Fruit fly (Drosophila melanogaster): ENCODE results near the gene CG15130.

The CG15130 gene

DNA sequence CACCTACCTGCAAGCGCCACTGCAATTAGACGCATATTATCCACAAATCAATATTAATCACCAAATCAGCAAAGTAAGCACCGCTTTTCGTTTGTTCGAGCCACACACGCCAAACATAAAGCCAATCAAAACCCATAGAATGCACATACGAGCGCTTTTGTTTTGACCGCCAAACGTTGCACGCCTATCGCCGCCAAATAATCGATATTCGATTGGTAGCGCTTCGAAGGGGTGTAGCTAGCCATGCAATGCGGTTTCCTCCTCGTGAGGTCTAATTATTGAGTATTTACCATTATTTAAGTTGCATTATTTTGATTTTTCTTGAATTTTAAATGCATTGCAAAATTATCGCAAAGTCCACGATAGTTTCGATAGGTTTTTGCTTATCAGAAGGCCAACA is 2.9 kb upstream of the CG15130 start (continued):
- TF ChIP-seq amos (GFP tag; IDR thresholded peaks at IDR 0.05; ENCODE audit: partially characterized antibody) (peak; percentile 51; the same call in 1 of the 2 replicates), CG7839 (tag; optimal IDR thresholded peaks at IDR 0.05) (no peak), CG34224 (GFP tag; IDR thresholded peaks at IDR 0.05; ENCODE audit: partially characterized antibody) (peak; percentile 72), CG10274 (GFP tag; optimal IDR thresholded peaks at IDR 0.05) (no peak), CG12104 (GFP tag; optimal IDR thresholded peaks at IDR 0.05) (no peak), slou (GFP tag; optimal IDR thresholded peaks at IDR 0.05) (no peak), seq (GFP tag; IDR thresholded peaks at IDR 0.05) (no peak), CG11504 (tag; optimal IDR thresholded peaks at IDR 0.05) (no peak), nerfin-2 (GFP tag; IDR thresholded peaks at IDR 0.05; ENCODE audit: partially characterized antibody) (peak; percentile 89)

DNA sequence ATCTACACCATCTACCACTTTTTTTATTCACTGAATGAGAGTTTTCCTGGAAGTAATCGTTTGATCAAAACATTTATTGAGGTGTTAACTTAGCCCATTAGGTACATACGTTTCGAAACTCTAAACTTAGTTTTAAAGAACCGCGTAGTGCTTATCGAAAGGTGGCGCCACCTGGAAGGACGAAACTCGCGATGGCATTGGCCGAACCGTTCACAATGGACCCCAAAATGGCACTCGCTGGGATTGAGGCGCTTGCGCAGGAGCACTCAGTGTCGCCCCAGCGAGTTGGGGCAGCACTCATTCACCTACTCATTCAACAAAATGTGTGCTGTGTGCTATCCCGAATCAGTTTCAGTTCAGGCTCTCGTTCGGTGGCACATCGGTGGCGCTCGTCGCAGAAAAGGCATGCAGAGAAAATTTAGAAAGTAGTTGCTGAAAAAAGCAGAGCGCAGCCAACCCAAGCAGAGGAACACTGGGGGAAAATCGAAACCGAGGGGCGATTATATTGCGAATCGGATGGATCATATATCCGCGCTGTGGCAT is 1.5 kb upstream of the CG15130 start, which contains the start of gene CG31688:
Gene CG31688, plus strand, starts transcription at position 346 of the 543 bp plus-strand sequence.
- TF ChIP-seq pzg (GFP tag; optimal IDR thresholded peaks at IDR 0.05) (peak; percentile 60), Sry-δ (GFP tag; optimal IDR thresholded peaks at IDR 0.05) (peak; percentile 22), bowl (GFP tag; IDR thresholded peaks at IDR 0.05) (no peak), CG11456 (GFP tag; IDR thresholded peaks at IDR 0.05) (0 out of 3 replicates have a peak, but pooled peaks have one; percentile 18), CG13894 (tag; optimal IDR thresholded peaks at IDR 0.05) (peak; percentile 72), Med (GFP tag) (peak; percentile 59), chinmo (GFP tag; IDR thresholded peaks at IDR 0.05; ENCODE audit: partially characterized antibody) (0 out of 4 replicates have a peak, but pooled peaks have one; percentile 61), Deaf1 (tag; optimal IDR thresholded peaks at IDR 0.05) (peak; percentile 72), CG11695 (GFP tag; IDR thresholded peaks at IDR 0.05) (no peak), CG6765 (GFP tag; optimal IDR thresholded peaks at IDR 0.05) (no peak), Dp (GFP tag; optimal IDR thresholded peaks at IDR 0.05) (peak; percentile 64), Spps (tag; optimal IDR thresholded peaks at IDR 0.05) (no peak), BEAF-32 (GFP tag; optimal IDR thresholded peaks at IDR 0.05) (peak; percentile 15), yki (optimal IDR thresholded peaks at IDR 0.05) (no peak), CG15514 (GFP tag; optimal IDR thresholded peaks at IDR 0.05) (peak; percentile 84), Gsc (GFP tag; IDR thresholded peaks at IDR 0.05) (no peak), eve (GFP tag; optimal IDR thresholded peaks at IDR 0.05) (no peak), CG4707 (GFP tag; optimal IDR thresholded peaks at IDR 0.05) (no peak), wdn (GFP tag; IDR thresholded peaks at IDR 0.05) (no peak), ewg (GFP tag; optimal IDR thresholded peaks at IDR 0.05) (peak; percentile 100), CG13775 (GFP tag; optimal IDR thresholded peaks at IDR 0.05) (no peak), CG32772 (GFP tag; IDR thresholded peaks at IDR 0.05) (no peak), gce (GFP tag; IDR thresholded peaks at IDR 0.05) (no peak), CG9609 (GFP tag; optimal IDR thresholded peaks at IDR 0.05) (no peak), CG12155 (GFP tag; optimal IDR thresholded peaks at IDR 0.05) (peak; percentile 99), Ets65A (GFP tag) (peak; percentile 67), Hey (tag; optimal IDR thresholded peaks at IDR 0.05) (no peak), CG8290 (GFP tag; optimal IDR thresholded peaks at IDR 0.05) (no peak), CG8290 (tag; optimal IDR thresholded peaks at IDR 0.05) (peak in 1 of 2 experiments; percentile 13), CG17328 (GFP tag; IDR thresholded peaks at IDR 0.05) (0 out of 2 replicates have a peak, but pooled peaks have one; percentile 28), phol (tag; optimal IDR thresholded peaks at IDR 0.05) (peak; percentile 32), E2f2 (GFP tag; IDR thresholded peaks at IDR 0.05) (peak; percentile 72), CG2712 (tag; optimal IDR thresholded peaks at IDR 0.05) (peak; percentile 97), CG17385 (GFP tag; optimal IDR thresholded peaks at IDR 0.05) (no peak), CTCF (GFP tag; optimal IDR thresholded peaks at IDR 0.05) (peak; percentile 91), Mrtf (GFP tag; IDR thresholded peaks at IDR 0.05) (no peak), CG9932 (GFP tag; IDR thresholded peaks at IDR 0.05) (no peak), CG5180 (GFP tag; optimal IDR thresholded peaks at IDR 0.05) (peak; percentile 18), scrt (GFP tag; optimal IDR thresholded peaks at IDR 0.05) (peak; percentile 10), NFAT (GFP tag; IDR thresholded peaks at IDR 0.05) (no peak), CG13287 (GFP tag; IDR thresholded peaks at IDR 0.05; ENCODE audit: partially characterized antibody) (peak; percentile 13; the same call in 1 of the 2 replicates)

Data from whole organism, embryonic.